Worm (Caenorhabditis elegans) whole organism, young adult: ENCODE results near the gene zhit-1.

Experiments
- B0035.1 ChIP-seq: sonication (generic microtip); optimal IDR thresholded peaks from 2 replicates; lab custom pipeline; 2016; ENCODE audit warnings: missing genetic modification characterization, mild to moderate bottlenecking, missing compliant biosample characterization, missing genotype, missing genetic modification reagents
- C17E4.6 ChIP-seq: fragments of 200-800 bp; sonication (Bioruptor generic); IDR thresholded peaks from 2 replicates; pipeline ENCODE4 v1.3.6; 2022; ENCODE audit warnings: missing genetic modification reagents, missing genetic modification characterization, missing compliant biosample characterization
- D2030.7 ChIP-seq: fragments of 200-800 bp; sonication (Bioruptor generic); IDR thresholded peaks from 2 replicates; pipeline ENCODE4 v1.3.6; 2022; ENCODE audit warnings: missing genetic modification reagents, missing genetic modification characterization, missing compliant biosample characterization
- F10E7.11 ChIP-seq: sonication (generic microtip); optimal IDR thresholded peaks from 2 replicates; lab custom pipeline; 2017; ENCODE audit warnings: mild to moderate bottlenecking, missing genetic modification characterization, moderate library complexity, missing compliant biosample characterization
- F39B2.1 ChIP-seq: fragments of 200-800 bp; sonication (Bioruptor generic); IDR thresholded peaks from 2 replicates; pipeline ENCODE4 v1.3.6; 2022; ENCODE audit warnings: missing genetic modification reagents, missing genetic modification characterization, missing compliant biosample characterization
- F57A8.1 ChIP-seq: fragments of 200-800 bp; sonication (Bioruptor generic); optimal IDR thresholded peaks from 2 replicates; lab custom pipeline; 2018; ENCODE audit warnings: mild to moderate bottlenecking, missing genetic modification characterization, moderate library complexity, missing compliant biosample characterization
- F57C9.4 ChIP-seq: sonication (generic microtip); optimal IDR thresholded peaks from 2 replicates; lab custom pipeline; 2017; ENCODE audit warnings: mild to moderate bottlenecking, missing genetic modification characterization, missing compliant biosample characterization
- T26A5.8 ChIP-seq: sonication (generic microtip); optimal IDR thresholded peaks from 2 replicates; lab custom pipeline; 2016; ENCODE audit warnings: missing genetic modification characterization, missing compliant biosample characterization
- Y67H2A.10 ChIP-seq: fragments of 200-800 bp; sonication (Bioruptor generic); conservative IDR thresholded peaks from 2 replicates; pipeline ENCODE4 v1.3.6; 2022; ENCODE audit warnings: missing genetic modification reagents, missing genetic modification characterization, missing compliant biosample characterization
- aptf-2 ChIP-seq: fragments of 200-800 bp; sonication (Bioruptor generic); conservative IDR thresholded peaks from 2 replicates; pipeline ENCODE4 v1.3.6; 2022; ENCODE audit warnings: missing genetic modification reagents, missing genetic modification characterization, missing compliant biosample characterization
- athp-1 ChIP-seq: sonication (generic microtip); optimal IDR thresholded peaks from 2 replicates; lab custom pipeline; 2017; ENCODE audit warnings: mild to moderate bottlenecking, missing genetic modification characterization, missing compliant biosample characterization
- attf-3 ChIP-seq: fragments of 200-800 bp; sonication (Bioruptor generic); conservative IDR thresholded peaks from 2 replicates; pipeline ENCODE4 v1.3.6; 2022; ENCODE audit warnings: missing genetic modification reagents, missing genetic modification characterization, missing compliant biosample characterization
- attf-5 ChIP-seq: fragments of 200-800 bp; sonication (Bioruptor generic); optimal IDR thresholded peaks from 2 replicates; lab custom pipeline; 2018; ENCODE audit warnings: mild to moderate bottlenecking, missing genetic modification characterization, missing compliant biosample characterization
- ccch-3 ChIP-seq: fragments of 200-800 bp; sonication (Bioruptor generic); optimal IDR thresholded peaks from 2 replicates; lab custom pipeline; 2018; ENCODE audit warnings: mild to moderate bottlenecking, missing genetic modification characterization, missing compliant biosample characterization
- cebp-1 ChIP-seq, 2 experiments: fragments of 200-800 bp in 1 of 2; sonication (Bioruptor generic) in 1 of 2; sonication (generic microtip) in 1 of 2; IDR thresholded peaks in 1 of 2; optimal IDR thresholded peaks in 1 of 2; 2 replicates each; pipeline versions ENCODE4 v1.3.6 to Lab custom; 2017 to 2022; ENCODE audit warnings: missing compliant biosample characterization in 2 of 2, missing genetic modification characterization in 2 of 2, mild to moderate bottlenecking in 1 of 2, missing genetic modification reagents in 1 of 2, moderate library complexity in 1 of 2
- ceh-91 ChIP-seq: fragments of 200-800 bp; sonication (Bioruptor generic); IDR thresholded peaks from 2 replicates; pipeline ENCODE4 v1.3.6; 2022; ENCODE audit warnings: missing genetic modification reagents, missing genetic modification characterization, missing compliant biosample characterization
- die-1 ChIP-seq: sonication (generic microtip); optimal IDR thresholded peaks from 2 replicates; lab custom pipeline; 2016; ENCODE audit warnings: missing genotype, mild to moderate bottlenecking, missing genetic modification characterization, missing compliant biosample characterization
- dox-1 ChIP-seq: fragments of 200-800 bp; sonication (Bioruptor generic); IDR thresholded peaks from 2 replicates; pipeline ENCODE4 v1.3.6; 2022; ENCODE audit warnings: missing genetic modification reagents, missing genetic modification characterization, missing compliant biosample characterization
- dpff-1 ChIP-seq: sonication (generic microtip); optimal IDR thresholded peaks from 2 replicates; lab custom pipeline; 2017; ENCODE audit warnings: mild to moderate bottlenecking, missing genetic modification characterization, missing compliant biosample characterization
- efl-1 ChIP-seq: fragments of 150-350 bp; optimal IDR thresholded peaks from 2 replicates; lab custom pipeline; 2014; ENCODE audit warnings: missing biosample characterization, missing genetic modification reagents, missing genetic modification characterization
- egrh-3 ChIP-seq: fragments of 200-800 bp; sonication (Bioruptor generic); IDR thresholded peaks from 2 replicates; pipeline ENCODE4 v1.3.6; 2022; ENCODE audit warnings: missing genetic modification reagents, missing genetic modification characterization, missing compliant biosample characterization
- ekl-4 ChIP-seq: fragments of 200-800 bp; sonication (Bioruptor generic); IDR thresholded peaks from 2 replicates; pipeline ENCODE4 v1.3.6; 2022; ENCODE audit warnings: missing genetic modification reagents, missing genetic modification characterization, missing compliant biosample characterization
- hsf-1 ChIP-seq: fragments of 200-800 bp; sonication (Bioruptor generic); IDR thresholded peaks from 2 replicates; pipeline ENCODE4 v1.3.6; 2022; ENCODE audit warnings: missing genetic modification reagents, missing genetic modification characterization, missing compliant biosample characterization
- lag-1 ChIP-seq: fragments of 200-800 bp; sonication (Bioruptor generic); IDR thresholded peaks from 2 replicates; pipeline ENCODE4 v1.3.6; 2022; ENCODE audit warnings: missing genetic modification reagents, missing genetic modification characterization, missing compliant biosample characterization
- lin-26 ChIP-seq: fragments of 200-800 bp; sonication (Bioruptor generic); IDR thresholded peaks from 2 replicates; pipeline ENCODE4 v1.3.6; 2022; ENCODE audit warnings: missing genetic modification reagents, missing genetic modification characterization, missing compliant biosample characterization
- lin-35 ChIP-seq, 3 experiments: fragments of 150-350 bp in 2 of 3; sonication (generic microtip) in 1 of 3; optimal IDR thresholded peaks; 2 replicates each; lab custom pipeline; 2014 to 2018; ENCODE audit warnings: missing biosample characterization in 3 of 3, missing genetic modification characterization in 3 of 3, missing genetic modification reagents in 3 of 3
- lin-40 ChIP-seq: sonication (generic microtip); optimal IDR thresholded peaks from 2 replicates; lab custom pipeline; 2016; ENCODE audit warnings: missing genetic modification characterization, mild to moderate bottlenecking, missing compliant biosample characterization, missing genotype, missing genetic modification reagents
- madf-10 ChIP-seq: sonication (generic microtip); optimal IDR thresholded peaks from 2 replicates; lab custom pipeline; 2016; ENCODE audit warnings: mild to moderate bottlenecking, missing genetic modification characterization, missing compliant biosample characterization
- madf-6 ChIP-seq: fragments of 200-800 bp; sonication (Bioruptor generic); IDR thresholded peaks from 2 replicates; pipeline ENCODE4 v1.3.6; 2022; ENCODE audit warnings: missing genetic modification reagents, missing genetic modification characterization, missing compliant biosample characterization
- mxl-1 ChIP-seq: sonication (generic microtip); optimal IDR thresholded peaks from 2 replicates; lab custom pipeline; 2016; ENCODE audit warnings: missing genetic modification characterization, missing compliant biosample characterization
- nhr-120 ChIP-seq: fragments of 200-800 bp; sonication (Bioruptor generic); IDR thresholded peaks from 2 replicates; pipeline ENCODE4 v1.3.6; 2022; ENCODE audit warnings: missing genetic modification characterization, missing compliant biosample characterization
- pbrm-1 ChIP-seq: fragments of 200-800 bp; sonication (Bioruptor generic); IDR thresholded peaks from 2 replicates; pipeline ENCODE4 v1.3.6; 2022; ENCODE audit warnings: missing genetic modification reagents, missing genetic modification characterization, missing compliant biosample characterization
- repo-1 ChIP-seq: sonication (generic microtip); optimal IDR thresholded peaks from 2 replicates; lab custom pipeline; 2017; ENCODE audit warnings: mild to moderate bottlenecking, missing genetic modification characterization, missing compliant biosample characterization
- sea-2 ChIP-seq: fragments of 200-800 bp; sonication (Bioruptor generic); IDR thresholded peaks from 2 replicates; pipeline ENCODE4 v1.3.6; 2022; ENCODE audit warnings: missing genetic modification characterization, missing compliant biosample characterization
- snpc-1.1 ChIP-seq: sonication (generic microtip); optimal IDR thresholded peaks from 2 replicates; lab custom pipeline; 2017; ENCODE audit warnings: missing genetic modification characterization, mild to moderate bottlenecking, missing compliant biosample characterization, antibody characterized with exemption, moderate library complexity, missing genotype, missing genetic modification reagents; ENCODE audit not compliant: insufficient read depth
- snpc-1.3 ChIP-seq: sonication (generic microtip); optimal IDR thresholded peaks from 2 replicates; lab custom pipeline; 2017; ENCODE audit warnings: missing genetic modification characterization, mild to moderate bottlenecking, missing compliant biosample characterization, antibody characterized with exemption, moderate library complexity, missing genotype, missing genetic modification reagents; ENCODE audit not compliant: insufficient read depth
- snpc-3.4 ChIP-seq: sonication (generic microtip); optimal IDR thresholded peaks from 2 replicates; lab custom pipeline; 2017; ENCODE audit warnings: missing genetic modification characterization, mild to moderate bottlenecking, missing compliant biosample characterization, antibody characterized with exemption, moderate library complexity, missing genotype, missing genetic modification reagents
- snpc-4 ChIP-seq, 5 experiments: fragments of 150-350 bp in 1 of 5; sonication (generic microtip) in 4 of 5; optimal IDR thresholded peaks; 2 replicates each; lab custom pipeline; 2014 to 2018; ENCODE audit warnings: missing genetic modification characterization in 5 of 5, missing biosample characterization in 3 of 5, antibody characterized with exemption in 2 of 5, mild to moderate bottlenecking in 2 of 5, missing compliant biosample characterization in 2 of 5, missing genotype in 2 of 5, moderate library complexity in 2 of 5, missing genetic modification reagents in 1 of 5
- sptf-2 ChIP-seq: fragments of 200-800 bp; sonication (Bioruptor generic); optimal IDR thresholded peaks from 2 replicates; lab custom pipeline; 2018; ENCODE audit warnings: mild to moderate bottlenecking, missing genetic modification characterization, missing compliant biosample characterization
- tbx-9 ChIP-seq: sonication (generic microtip); optimal IDR thresholded peaks from 2 replicates; lab custom pipeline; 2016; ENCODE audit warnings: borderline replicate concordance, missing genetic modification characterization, inconsistent platforms, missing compliant biosample characterization
- unc-62 ChIP-seq: fragments of 150-350 bp; optimal IDR thresholded peaks from 2 replicates; lab custom pipeline; 2014; ENCODE audit warnings: missing biosample characterization, missing genetic modification reagents, missing genetic modification characterization
- xnd-1 ChIP-seq: sonication (generic microtip); optimal IDR thresholded peaks from 2 replicates; lab custom pipeline; 2016; ENCODE audit warnings: missing genotype, missing genetic modification reagents, missing genetic modification characterization, missing compliant biosample characterization
- zfh-2 ChIP-seq: fragments of 200-800 bp; sonication (Bioruptor generic); conservative IDR thresholded peaks from 2 replicates; pipeline ENCODE4 v1.3.6; 2022; ENCODE audit warnings: missing genetic modification reagents, missing genetic modification characterization, missing compliant biosample characterization
- zim-3 ChIP-seq: sonication (generic microtip); optimal IDR thresholded peaks from 2 replicates; lab custom pipeline; 2017; ENCODE audit warnings: mild to moderate bottlenecking, missing genetic modification characterization, moderate library complexity, missing compliant biosample characterization
- ztf-28 ChIP-seq: fragments of 200-800 bp; sonication (Bioruptor generic); IDR thresholded peaks from 2 replicates; pipeline ENCODE4 v1.3.6; 2022; ENCODE audit warnings: missing genetic modification reagents, missing genetic modification characterization, missing compliant biosample characterization

The zhit-1 gene

ce11 chrV:5587042-5587441 is 9.3 kb downstream of the zhit-1 start (continued):
- TF ChIP-seq B0035.1 (tag; lab: Kevin White, UChicago) (no peak), zim-3 (tag; lab: Kevin White, UChicago) (no peak), efl-1 (GFP tag; lab: Kevin White, UChicago) (no peak), F57A8.1 (no peak), repo-1 (tag; lab: Kevin White, UChicago) (no peak), madf-6 (GFP tag; lab: Robert Waterston, UW) (no peak), lag-1 (no peak), mxl-1 (tag; lab: Kevin White, UChicago) (no peak), sptf-2 (GFP tag; lab: Kevin White, UChicago) (no peak), D2030.7 (GFP tag; lab: Robert Waterston, UW) (no peak), F10E7.11 (tag; lab: Kevin White, UChicago) (no peak), pbrm-1 (GFP tag; lab: Robert Waterston, UW) (no peak), cebp-1 (GFP tag; IDR thresholded peaks at IDR 0.05; lab: Robert Waterston, UW) (peak; percentile 71; the same call in 1 of the 2 replicates), cebp-1 (tag; optimal IDR thresholded peaks at IDR 0.05; lab: Kevin White, UChicago) (peak; percentile 95), madf-10 (tag; lab: Kevin White, UChicago) (no peak), athp-1 (tag; lab: Kevin White, UChicago) (no peak), ztf-28 (no peak), ekl-4 (no peak), Y67H2A.10 (no peak), attf-5 (GFP tag; lab: Kevin White, UChicago) (no peak), egrh-3 (no peak), C17E4.6 (GFP tag; lab: Robert Waterston, UW) (no peak), unc-62 (no peak), tbx-9 (tag; lab: Kevin White, UChicago) (no peak), zfh-2 (GFP tag; lab: Robert Waterston, UW) (0 out of 2 replicates have a peak, but pooled peaks have one; percentile 9), hsf-1 (GFP tag; lab: Robert Waterston, UW) (no peak), die-1 (no peak), F39B2.1 (GFP tag; lab: Robert Waterston, UW) (no peak), lin-40 (tag; lab: Kevin White, UChicago) (peak; percentile 62)

DNA sequence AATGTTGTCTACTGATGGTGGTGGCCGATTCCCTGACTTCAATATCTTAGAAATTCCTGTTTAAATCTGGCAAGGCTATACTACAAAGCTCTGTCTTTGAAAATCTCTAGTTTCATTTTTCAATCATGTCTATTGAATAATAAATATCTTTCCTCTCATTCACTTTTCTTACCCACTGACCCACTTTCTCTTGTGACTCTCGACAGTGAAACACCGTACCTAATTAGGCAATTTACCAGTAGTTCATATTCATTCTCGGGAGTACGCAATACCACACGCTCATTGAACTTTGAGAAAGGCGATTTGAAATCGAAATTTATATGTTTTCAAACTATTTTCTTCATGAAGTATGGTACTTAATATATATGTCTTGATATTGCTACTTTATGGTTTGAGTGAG is 11.5 kb downstream of the zhit-1 start, which contains the start of gene CD4.11:
Gene CD4.11 (plus strand): TSS at position 301 of the 400 bp plus-strand sequence.
- TF ChIP-seq lin-26 (GFP tag; lab: Robert Waterston, UW): no peak
- TF ChIP-seq aptf-2 (GFP tag; lab: Robert Waterston, UW): no peak
- no peak for TF ChIP-seq ceh-91 (GFP tag; lab: Robert Waterston, UW)
- no peak for TF ChIP-seq T26A5.8 (tag; lab: Kevin White, UChicago)
- no peak for TF ChIP-seq nhr-120 (GFP tag; lab: Robert Waterston, UW)
- no peak for TF ChIP-seq madf-6 (GFP tag; lab: Robert Waterston, UW)
- TF ChIP-seq sea-2 (GFP tag; lab: Robert Waterston, UW): no peak
- TF ChIP-seq attf-3 (GFP tag; lab: Robert Waterston, UW): no peak

DNA sequence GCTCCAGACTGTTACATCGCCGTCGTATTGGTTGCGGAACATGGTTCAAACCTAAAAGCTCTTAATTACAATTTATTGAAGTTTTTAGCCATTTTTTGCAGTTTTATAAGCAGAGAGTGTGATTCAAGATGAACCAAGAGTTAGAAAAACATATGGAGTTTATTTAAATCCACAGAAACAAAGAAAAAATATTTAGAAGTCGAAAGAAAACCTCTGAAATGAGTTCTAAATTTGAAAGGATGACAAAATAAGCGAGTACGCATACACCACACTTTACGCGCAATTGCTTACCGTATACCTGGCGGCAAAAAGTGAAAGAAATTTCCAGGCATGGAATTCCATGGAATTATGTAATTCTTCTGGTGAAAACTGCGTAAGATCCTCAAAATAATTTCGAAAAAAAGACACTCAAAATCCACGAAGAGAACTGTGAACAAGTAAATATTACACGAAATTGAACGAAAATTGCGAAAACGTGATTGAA is 12.0 kb downstream of the zhit-1 start, which contains the start of gene pas-6:
Gene pas-6 (minus strand): TSS at position 51 of the 484 bp plus-strand sequence.
- no peak for TF ChIP-seq F57C9.4
- TF ChIP-seq snpc-1.1: peak; percentile 39
- TF ChIP-seq snpc-3.4 (tag; lab: Kevin White, UChicago): peak; percentile 45
- TF ChIP-seq snpc-4 (GFP tag; optimal IDR thresholded peaks at IDR 0.05; lab: Kevin White, UChicago): no peak
- TF ChIP-seq snpc-4 (tag; optimal IDR thresholded peaks at IDR 0.05; lab: Kevin White, UChicago): peak in 3 of 4 experiments; percentile 6 to 54 (median 31)
- peak; percentile 97 for TF ChIP-seq efl-1 (GFP tag; lab: Kevin White, UChicago)
- no peak for TF ChIP-seq dpff-1 (tag; lab: Kevin White, UChicago)
- TF ChIP-seq dox-1 (GFP tag; lab: Robert Waterston, UW): 0 out of 2 replicates have a peak, but pooled peaks have one; percentile 5
- peak; percentile 37 for TF ChIP-seq snpc-1.3 (tag; lab: Kevin White, UChicago)
- TF ChIP-seq lin-35 (GFP tag; optimal IDR thresholded peaks at IDR 0.05; lab: Kevin White, UChicago): peak in 1 of 3 experiments; percentile 27
- no peak for TF ChIP-seq ccch-3 (GFP tag; lab: Kevin White, UChicago)
- TF ChIP-seq xnd-1 (tag; lab: Kevin White, UChicago): peak; percentile 84
